Worm (Caenorhabditis elegans) whole organism, L4/young adult: ENCODE measurements around the gene oig-5.

Experiments used
- W03F9.2 ChIP-seq: fragments of 150-350 bp; optimal IDR thresholded peaks from 2 replicates; lab custom pipeline; 2014; ENCODE audit warnings: missing biosample characterization, missing genetic modification characterization
- dao-5 ChIP-seq: sonication (generic microtip); optimal IDR thresholded peaks from 2 replicates; lab custom pipeline; 2016; ENCODE audit warnings: missing genotype, missing genetic modification characterization, moderate library complexity, missing compliant biosample characterization
- him-1 ChIP-seq: sonication (generic microtip); optimal IDR thresholded peaks from 2 replicates; lab custom pipeline; 2016; ENCODE audit warnings: missing genotype, missing genetic modification reagents, missing genetic modification characterization, missing compliant biosample characterization

DNA sequence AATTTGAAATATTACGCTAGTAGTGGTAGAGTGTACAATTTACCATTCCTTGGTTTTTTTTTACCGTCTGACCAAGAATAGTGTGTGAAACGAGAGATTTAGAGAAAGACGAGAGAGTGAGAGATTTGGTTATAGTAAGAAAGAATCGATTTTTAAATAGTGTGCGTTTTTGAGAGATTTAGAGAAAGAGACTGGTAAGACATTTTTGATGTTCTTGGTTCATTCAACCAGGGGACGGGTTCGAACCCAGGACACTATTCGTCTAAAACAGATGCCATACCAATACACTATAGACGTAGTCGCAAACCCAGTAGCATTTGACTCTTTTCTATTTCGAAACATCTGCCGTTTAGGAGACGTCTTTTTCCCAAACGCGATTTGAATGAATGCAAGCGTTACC lies 31.1 kb downstream of the oig-5 start:
- TF ChIP-seq W03F9.2 (no peak), dao-5 (peak; percentile 76), him-1 (tag; lab: Kevin White, UChicago) (peak; percentile 72)
